Worm (Caenorhabditis elegans) whole organism, early embryonic: ENCODE results near the gene C01G5.4.

ENCODE experiments used
- B0310.2 ChIP-seq: sonication (generic microtip); optimal IDR thresholded peaks from 2 replicates; lab custom pipeline; 2016; ENCODE audit warnings: mild to moderate bottlenecking, missing genetic modification characterization, missing compliant biosample characterization
- F13C5.2 ChIP-seq: sonication (generic microtip); optimal IDR thresholded peaks from 2 replicates; lab custom pipeline; 2017; ENCODE audit warnings: mild to moderate bottlenecking, missing genetic modification characterization, inconsistent platforms, missing compliant biosample characterization
- aly-1 ChIP-seq: sonication (generic microtip); optimal IDR thresholded peaks from 2 replicates; lab custom pipeline; 2016; ENCODE audit warnings: missing genetic modification characterization, missing compliant biosample characterization
- ama-1 ChIP-seq: fragments of 150-350 bp; optimal IDR thresholded peaks from 2 replicates; lab custom pipeline; 2014
- ceh-13 ChIP-seq: fragments of 200-800 bp; sonication (Bioruptor generic); optimal IDR thresholded peaks from 2 replicates; lab custom pipeline; 2018; ENCODE audit warnings: mild to moderate bottlenecking, missing genetic modification characterization, missing compliant biosample characterization
- ceh-36 ChIP-seq: sonication (generic microtip); optimal IDR thresholded peaks from 2 replicates; lab custom pipeline; 2016; ENCODE audit warnings: missing genetic modification characterization, inconsistent platforms, missing compliant biosample characterization
- ets-7 ChIP-seq: sonication (generic microtip); optimal IDR thresholded peaks from 2 replicates; lab custom pipeline; 2016; ENCODE audit warnings: missing genotype, missing genetic modification characterization, missing compliant biosample characterization
- flt-1 ChIP-seq: fragments of 200-800 bp; sonication (Bioruptor generic); IDR thresholded peaks from 2 replicates; pipeline ENCODE4 v1.3.6; 2022; ENCODE audit warnings: missing genetic modification characterization, missing compliant biosample characterization
- hmbx-1 ChIP-seq: sonication (generic microtip); optimal IDR thresholded peaks from 2 replicates; lab custom pipeline; 2016; ENCODE audit warnings: mild to moderate bottlenecking, missing genetic modification characterization, missing compliant biosample characterization
- hmg-4 ChIP-seq: fragments of 200-800 bp; sonication (Bioruptor generic); optimal IDR thresholded peaks from 2 replicates; lab custom pipeline; 2018; ENCODE audit warnings: mild to moderate bottlenecking, missing genetic modification characterization, missing compliant biosample characterization
- hnd-1 ChIP-seq: sonication (generic microtip); optimal IDR thresholded peaks from 2 replicates; lab custom pipeline; 2016; ENCODE audit warnings: missing genetic modification characterization, missing compliant biosample characterization
- pes-1 ChIP-seq: fragments of 200-800 bp; sonication (Bioruptor generic); IDR thresholded peaks from 2 replicates; pipeline ENCODE4 v1.3.6; 2022; ENCODE audit warnings: missing genetic modification reagents, missing genetic modification characterization, missing compliant biosample characterization
- scrt-1 ChIP-seq: fragments of 200-800 bp; sonication (Bioruptor generic); IDR thresholded peaks from 2 replicates; pipeline ENCODE4 v1.3.6; 2022; ENCODE audit warnings: missing genetic modification characterization, missing compliant biosample characterization
- sea-1 ChIP-seq: fragments of 200-800 bp; sonication (Bioruptor generic); conservative IDR thresholded peaks from 2 replicates; pipeline ENCODE4 v1.3.6; 2022; ENCODE audit warnings: missing genetic modification characterization, missing compliant biosample characterization
- tbx-11 ChIP-seq: fragments of 200-800 bp; sonication (Bioruptor generic); IDR thresholded peaks from 2 replicates; pipeline ENCODE4 v1.3.6; 2022; ENCODE audit warnings: missing genetic modification characterization, missing compliant biosample characterization
- tbx-37 ChIP-seq: fragments of 200-800 bp; sonication (Bioruptor generic); conservative IDR thresholded peaks from 2 replicates; pipeline ENCODE4 v1.3.6; 2022; ENCODE audit warnings: missing genetic modification reagents, missing genetic modification characterization, missing compliant biosample characterization
- tra-4 ChIP-seq: sonication (generic microtip); optimal IDR thresholded peaks from 2 replicates; lab custom pipeline; 2017; ENCODE audit warnings: missing genetic modification characterization, missing compliant biosample characterization

C01G5.4 gene

DNA sequence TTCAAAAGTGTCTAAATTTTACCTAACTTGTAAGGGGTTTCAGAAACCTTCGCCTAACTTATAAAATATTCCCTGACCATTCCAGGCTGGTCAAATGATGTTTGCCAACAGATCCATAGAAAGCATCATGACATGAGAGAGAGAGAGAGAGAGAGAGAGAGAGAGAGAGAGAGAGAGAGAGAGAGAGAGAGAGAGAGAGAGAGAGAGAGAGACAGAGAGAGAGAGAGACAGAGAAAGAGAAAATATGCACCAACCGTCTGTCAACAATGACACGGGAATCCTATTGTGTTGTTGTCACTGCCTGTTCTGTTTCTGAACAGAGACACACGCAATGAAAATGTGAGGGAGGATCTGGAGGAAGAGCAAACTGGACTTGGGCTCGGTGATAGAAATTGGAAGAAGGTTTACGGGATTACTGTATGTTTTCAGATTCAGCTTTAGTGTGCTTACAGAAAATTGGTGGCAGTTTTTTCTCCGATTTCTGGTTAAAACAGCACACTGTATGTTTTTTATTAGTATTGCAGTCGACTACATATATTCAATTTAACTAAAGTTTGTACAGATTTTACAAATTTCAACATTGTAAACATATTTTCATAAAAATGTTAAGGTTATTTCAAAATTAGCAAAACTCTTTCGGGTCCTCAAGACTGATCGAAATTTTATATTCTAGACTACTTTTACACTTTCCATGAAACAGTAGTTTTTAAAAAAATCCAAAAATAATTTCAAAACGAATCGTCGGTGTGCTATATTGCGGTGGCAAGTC lies 44.6 kb downstream of the C01G5.4 start:
- TF ChIP-seq ceh-13 (GFP tag; lab: Kevin White, UChicago): no peak

DNA sequence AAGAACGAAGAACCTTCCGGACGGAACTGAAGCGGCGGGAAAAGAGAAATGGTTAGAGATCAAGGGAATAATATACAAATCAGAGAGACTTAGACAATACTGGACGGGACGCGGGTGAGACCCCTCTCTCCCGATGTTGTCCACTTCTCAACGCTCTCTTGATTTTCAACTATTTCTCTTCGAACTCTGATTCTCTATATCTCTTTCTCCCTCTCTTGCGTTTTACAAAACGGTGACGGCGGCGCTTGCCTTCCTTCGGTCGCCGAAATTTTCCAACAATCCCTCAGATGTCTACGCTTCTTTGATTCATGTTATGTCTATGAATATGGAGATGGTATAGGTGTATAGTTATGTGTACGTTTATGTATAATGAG lies 45.2 kb downstream of the C01G5.4 start:
- no peak for TF ChIP-seq tbx-11 (GFP tag; lab: Robert Waterston, UW)
- TF ChIP-seq aly-1 (tag; lab: Kevin White, UChicago): no peak
- TF ChIP-seq ceh-13 (GFP tag; lab: Kevin White, UChicago): no peak
- TF ChIP-seq tra-4 (tag; lab: Kevin White, UChicago): no peak
- TF ChIP-seq flt-1 (GFP tag; lab: Robert Waterston, UW): no peak
- TF ChIP-seq B0310.2: no peak
- no peak for TF ChIP-seq hmg-4 (GFP tag; lab: Kevin White, UChicago)
- no peak for TF ChIP-seq pes-1 (GFP tag; lab: Robert Waterston, UW)
- TF ChIP-seq F13C5.2 (tag; lab: Kevin White, UChicago): no peak
- no peak for TF ChIP-seq ceh-36 (tag; lab: Kevin White, UChicago)
- no peak for TF ChIP-seq ama-1 (lab: Kevin White, UChicago)

DNA sequence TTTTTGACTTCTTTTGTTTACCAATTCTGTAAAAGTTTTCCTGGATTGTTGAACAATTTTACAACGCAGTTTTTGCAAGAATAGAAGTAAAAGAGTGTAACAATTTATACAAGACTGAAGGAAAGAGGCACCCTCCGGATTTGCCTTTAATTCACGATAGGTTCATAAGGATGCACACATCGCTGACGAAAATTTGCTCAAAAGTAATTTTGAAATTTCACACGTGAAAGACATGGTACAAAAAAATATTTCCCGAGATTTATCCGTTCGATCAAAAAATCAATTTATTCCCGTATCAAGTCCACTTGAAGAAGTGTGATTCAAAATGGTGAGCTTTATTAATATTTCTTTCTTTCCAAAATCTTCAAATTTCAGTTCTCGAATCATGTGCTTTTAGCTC lies 46.4 kb downstream of the C01G5.4 start, which contains the start of gene C43G2.3:
Gene C43G2.3, plus strand, starts transcription at position 301 of the 400 bp plus-strand sequence.
- TF ChIP-seq hmbx-1 (tag; lab: Kevin White, UChicago) (no peak), flt-1 (GFP tag; lab: Robert Waterston, UW) (no peak), hmg-4 (GFP tag; lab: Kevin White, UChicago) (no peak), F13C5.2 (tag; lab: Kevin White, UChicago) (no peak), sea-1 (GFP tag; lab: Robert Waterston, UW) (no peak), scrt-1 (GFP tag; lab: Robert Waterston, UW) (no peak), pes-1 (GFP tag; lab: Robert Waterston, UW) (no peak), ceh-13 (GFP tag; lab: Kevin White, UChicago) (no peak), ama-1 (lab: Kevin White, UChicago) (no peak), B0310.2 (no peak), hnd-1 (no peak), tra-4 (tag; lab: Kevin White, UChicago) (no peak), ceh-36 (tag; lab: Kevin White, UChicago) (no peak)

DNA sequence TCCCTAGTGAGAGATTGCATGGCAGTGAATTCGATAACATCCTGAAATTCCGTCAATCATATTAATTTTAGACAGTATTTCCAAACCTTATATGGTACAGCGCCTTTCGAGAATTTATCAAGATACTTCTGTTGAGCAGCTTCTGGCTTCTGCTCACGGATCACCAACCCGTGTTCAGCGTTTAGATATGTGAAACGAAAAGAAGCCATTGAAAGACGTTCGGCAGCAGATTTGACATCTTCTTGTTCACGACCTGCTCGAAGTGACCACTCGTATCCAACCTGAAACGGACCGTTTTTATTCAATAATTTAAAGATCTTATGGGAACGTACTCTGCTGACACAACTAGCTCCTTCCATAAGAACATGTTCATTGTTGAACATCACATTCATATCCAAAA lies 50.1 kb downstream of the C01G5.4 start:
- no peak for TF ChIP-seq hnd-1
- TF ChIP-seq tbx-11 (GFP tag; lab: Robert Waterston, UW): no peak
- no peak for TF ChIP-seq pes-1 (GFP tag; lab: Robert Waterston, UW)
- no peak for TF ChIP-seq F13C5.2 (tag; lab: Kevin White, UChicago)
- TF ChIP-seq tra-4 (tag; lab: Kevin White, UChicago): no peak
- TF ChIP-seq ceh-13 (GFP tag; lab: Kevin White, UChicago): no peak
- no peak for TF ChIP-seq ets-7 (tag; lab: Kevin White, UChicago)
- TF ChIP-seq flt-1 (GFP tag; lab: Robert Waterston, UW): no peak
- no peak for TF ChIP-seq ama-1 (lab: Kevin White, UChicago)
- no peak for TF ChIP-seq aly-1 (tag; lab: Kevin White, UChicago)

DNA sequence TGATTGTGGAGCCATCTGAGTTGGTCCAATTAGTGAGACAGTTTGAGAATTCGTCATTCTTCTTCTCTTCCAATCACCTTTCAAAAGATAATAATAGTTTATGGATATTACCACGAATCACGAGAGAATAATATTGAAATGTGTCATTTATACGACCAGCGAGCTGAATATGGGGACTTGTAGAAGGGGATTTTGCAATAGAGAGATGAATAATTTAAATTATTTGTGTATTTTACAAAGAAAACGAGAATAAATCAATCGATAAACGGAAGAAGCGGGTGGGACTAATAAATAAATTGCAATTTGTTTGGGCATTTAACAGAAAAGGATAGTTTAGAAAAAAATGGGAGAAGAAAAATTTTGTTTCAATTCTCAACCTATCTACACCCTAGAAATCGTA lies 51.1 kb downstream of the C01G5.4 start, which contains the start of gene odr-8:
Gene odr-8, minus strand, starts transcription at position 101 of the 400 bp plus-strand sequence.
- TF ChIP-seq tbx-37 (GFP tag; lab: Robert Waterston, UW) (no peak), ama-1 (lab: Kevin White, UChicago) (no peak), ceh-36 (tag; lab: Kevin White, UChicago) (no peak), flt-1 (GFP tag; lab: Robert Waterston, UW) (no peak), pes-1 (GFP tag; lab: Robert Waterston, UW) (no peak), F13C5.2 (tag; lab: Kevin White, UChicago) (no peak), B0310.2 (no peak), scrt-1 (GFP tag; lab: Robert Waterston, UW) (no peak), hnd-1 (no peak), aly-1 (tag; lab: Kevin White, UChicago) (no peak), hmbx-1 (tag; lab: Kevin White, UChicago) (no peak), hmg-4 (GFP tag; lab: Kevin White, UChicago) (no peak), sea-1 (GFP tag; lab: Robert Waterston, UW) (no peak), tbx-11 (GFP tag; lab: Robert Waterston, UW) (no peak), ets-7 (tag; lab: Kevin White, UChicago) (no peak), tra-4 (tag; lab: Kevin White, UChicago) (no peak), ceh-13 (GFP tag; lab: Kevin White, UChicago) (no peak)
